Worm (Caenorhabditis elegans) whole organism, L1 larva: ENCODE data around the gene rab-37.
A peak's percentile ranks its signal among the peaks of the same experiment; 100 is the strongest.

Experiments used
- C34B4.2 ChIP-seq: sonication (generic microtip); optimal IDR thresholded peaks from 2 replicates; lab custom pipeline; 2017; ENCODE audit warnings: mild to moderate bottlenecking, missing genetic modification characterization, missing compliant biosample characterization
- aha-1 ChIP-seq: fragments of 150-350 bp; optimal IDR thresholded peaks from 2 replicates; lab custom pipeline; 2014; ENCODE audit warnings: missing biosample characterization, missing genetic modification characterization
- alr-1 ChIP-seq: fragments of 200-800 bp; sonication (Bioruptor generic); optimal IDR thresholded peaks from 2 replicates; lab custom pipeline; 2018; ENCODE audit warnings: borderline replicate concordance, mild to moderate bottlenecking, missing genetic modification characterization, missing compliant biosample characterization
- aly-2 ChIP-seq: fragments of 150-350 bp; optimal IDR thresholded peaks from 2 replicates; lab custom pipeline; 2014; ENCODE audit warnings: missing biosample characterization, missing genetic modification characterization
- blmp-1 ChIP-seq: fragments of 150-350 bp; optimal IDR thresholded peaks from 2 replicates; lab custom pipeline; 2014; ENCODE audit warnings: missing biosample characterization, missing genetic modification characterization
- ceh-8 ChIP-seq: fragments of 200-800 bp; sonication (Bioruptor generic); optimal IDR thresholded peaks from 2 replicates; lab custom pipeline; 2018; ENCODE audit warnings: mild to moderate bottlenecking, missing genetic modification characterization, moderate library complexity, missing compliant biosample characterization
- ceh-90 ChIP-seq: sonication (generic microtip); optimal IDR thresholded peaks from 2 replicates; lab custom pipeline; 2016; ENCODE audit warnings: missing genetic modification characterization, missing compliant biosample characterization
- ces-1 ChIP-seq: fragments of 150-350 bp; optimal IDR thresholded peaks from 2 replicates; lab custom pipeline; 2014; ENCODE audit warnings: missing biosample characterization, missing genetic modification reagents, missing genetic modification characterization
- egl-13 ChIP-seq: sonication (generic microtip); optimal IDR thresholded peaks from 2 replicates; lab custom pipeline; 2016; ENCODE audit warnings: missing genotype, missing genetic modification reagents, missing genetic modification characterization, missing compliant biosample characterization
- egl-27 ChIP-seq, 2 experiments: fragments of 150-350 bp in 1 of 2; sonication (generic microtip); optimal IDR thresholded peaks; 3 replicates each; lab custom pipeline; 2017 to 2018; ENCODE audit warnings: missing biosample characterization in 2 of 2, missing genetic modification characterization in 2 of 2, missing genetic modification reagents in 2 of 2
- elt-2 ChIP-seq: sonication (generic microtip); optimal IDR thresholded peaks from 2 replicates; lab custom pipeline; 2016; ENCODE audit warnings: missing genetic modification characterization, mild to moderate bottlenecking, inconsistent platforms, missing compliant biosample characterization, missing genetic modification reagents
- elt-3 ChIP-seq, 6 experiments: fragments of 150-350 bp in 1 of 6; sonication (generic microtip); optimal IDR thresholded peaks; 2 replicates each; lab custom pipeline; 2017 to 2018; ENCODE audit warnings: missing biosample characterization in 6 of 6, missing genetic modification characterization in 6 of 6, inconsistent platforms in 1 of 6
- fkh-10 ChIP-seq: sonication (generic microtip); optimal IDR thresholded peaks from 2 replicates; lab custom pipeline; 2017; ENCODE audit warnings: missing biosample characterization, missing genetic modification reagents, missing genetic modification characterization
- fos-1 ChIP-seq: fragments of 150-350 bp; optimal IDR thresholded peaks from 2 replicates; lab custom pipeline; 2014; ENCODE audit warnings: missing biosample characterization, missing genetic modification characterization
- irx-1 ChIP-seq: sonication (generic microtip); optimal IDR thresholded peaks from 2 replicates; lab custom pipeline; 2016; ENCODE audit warnings: missing genetic modification characterization, missing compliant biosample characterization
- lin-13 ChIP-seq: fragments of 150-350 bp; optimal IDR thresholded peaks from 2 replicates; lab custom pipeline; 2014; ENCODE audit warnings: missing biosample characterization, missing genetic modification reagents, missing genetic modification characterization
- lin-14 ChIP-seq: fragments of 200-800 bp; sonication (Bioruptor generic); optimal IDR thresholded peaks from 2 replicates; lab custom pipeline; 2018; ENCODE audit warnings: mild to moderate bottlenecking, missing genetic modification characterization, moderate library complexity, missing compliant biosample characterization
- lin-35 ChIP-seq, 2 experiments: fragments of 150-350 bp; optimal IDR thresholded peaks; 2 replicates each; lab custom pipeline; 2014; ENCODE audit warnings: missing biosample characterization in 2 of 2, missing genetic modification characterization in 2 of 2, missing genetic modification reagents in 2 of 2
- lin-39 ChIP-seq: fragments of 150-350 bp; optimal IDR thresholded peaks from 2 replicates; lab custom pipeline; 2014; ENCODE audit warnings: missing biosample characterization, missing genetic modification reagents, missing genetic modification characterization
- lir-3 ChIP-seq: sonication (generic microtip); optimal IDR thresholded peaks from 2 replicates; lab custom pipeline; 2016; ENCODE audit warnings: mild to moderate bottlenecking, missing genetic modification characterization, moderate library complexity, missing compliant biosample characterization; ENCODE audit not compliant: poor library complexity
- lsy-2 ChIP-seq, 2 experiments: fragments of 150-350 bp; optimal IDR thresholded peaks; 2 replicates each; lab custom pipeline; 2014; ENCODE audit warnings: missing biosample characterization in 2 of 2, missing genetic modification characterization in 2 of 2
- mdl-1 ChIP-seq, 2 experiments: fragments of 150-350 bp; optimal IDR thresholded peaks; 2 replicates each; lab custom pipeline; 2014 to 2017; ENCODE audit warnings: missing biosample characterization in 2 of 2, missing genetic modification characterization in 2 of 2, inconsistent platforms in 1 of 2
- mep-1 ChIP-seq: fragments of 150-350 bp; optimal IDR thresholded peaks from 2 replicates; lab custom pipeline; 2014; ENCODE audit warnings: missing biosample characterization, missing genetic modification characterization
- nhr-11 ChIP-seq: fragments of 150-350 bp; optimal IDR thresholded peaks from 2 replicates; lab custom pipeline; 2014; ENCODE audit warnings: missing biosample characterization, missing genetic modification characterization
- nhr-20 ChIP-seq: sonication (generic microtip); optimal IDR thresholded peaks from 2 replicates; lab custom pipeline; 2016; ENCODE audit warnings: mild to moderate bottlenecking, missing genetic modification characterization, missing compliant biosample characterization
- nhr-47 ChIP-seq: sonication (generic microtip); optimal IDR thresholded peaks from 2 replicates; lab custom pipeline; 2016; ENCODE audit warnings: mild to moderate bottlenecking, missing genetic modification characterization, moderate library complexity, missing compliant biosample characterization
- nhr-71 ChIP-seq: sonication (generic microtip); optimal IDR thresholded peaks from 2 replicates; lab custom pipeline; 2016; ENCODE audit warnings: mild to moderate bottlenecking, missing genetic modification characterization, moderate library complexity, missing compliant biosample characterization
- nhr-85 ChIP-seq: sonication (generic microtip); peaks from one replicate; lab custom pipeline; 2016; ENCODE audit warnings: missing genetic modification characterization, inconsistent platforms, missing compliant biosample characterization
- nhr-90 ChIP-seq: sonication (generic microtip); optimal IDR thresholded peaks from 2 replicates; lab custom pipeline; 2016; ENCODE audit warnings: mild to moderate bottlenecking, missing genetic modification characterization, missing compliant biosample characterization; ENCODE audit not compliant: poor library complexity
- pag-3 ChIP-seq: sonication (generic microtip); optimal IDR thresholded peaks from 2 replicates; lab custom pipeline; 2017; ENCODE audit warnings: missing genetic modification characterization, mild to moderate bottlenecking, missing compliant biosample characterization, antibody characterized with exemption, borderline replicate concordance; ENCODE audit not compliant: insufficient read depth
- pqm-1 ChIP-seq: sonication (generic microtip); optimal IDR thresholded peaks from 3 replicates; lab custom pipeline; 2017; ENCODE audit warnings: missing biosample characterization, missing genetic modification characterization
- rnt-1 ChIP-seq: sonication (generic microtip); optimal IDR thresholded peaks from 2 replicates; lab custom pipeline; 2016; ENCODE audit warnings: mild to moderate bottlenecking, missing genetic modification characterization, moderate library complexity, missing compliant biosample characterization
- skn-1 ChIP-seq: fragments of 150-350 bp; optimal IDR thresholded peaks from 2 replicates; lab custom pipeline; 2014; ENCODE audit warnings: missing biosample characterization, missing genetic modification characterization
- snu-23 ChIP-seq: sonication (generic microtip); optimal IDR thresholded peaks from 2 replicates; lab custom pipeline; 2016; ENCODE audit warnings: missing genetic modification characterization, missing compliant biosample characterization
- sox-4 ChIP-seq: sonication (generic microtip); optimal IDR thresholded peaks from 2 replicates; lab custom pipeline; 2016; ENCODE audit warnings: missing genetic modification characterization, missing compliant biosample characterization
- sptf-1 ChIP-seq: fragments of 150-350 bp; optimal IDR thresholded peaks from 2 replicates; lab custom pipeline; 2014; ENCODE audit warnings: missing biosample characterization, missing genetic modification characterization
- unc-130 ChIP-seq: fragments of 150-350 bp; optimal IDR thresholded peaks from 2 replicates; lab custom pipeline; 2017; ENCODE audit warnings: missing biosample characterization, missing genetic modification characterization, inconsistent platforms
- vab-15 ChIP-seq: sonication (generic microtip); optimal IDR thresholded peaks from 2 replicates; lab custom pipeline; 2017; ENCODE audit warnings: missing genotype, mild to moderate bottlenecking, missing genetic modification characterization, missing compliant biosample characterization
- xbp-1 ChIP-seq: sonication (generic microtip); optimal IDR thresholded peaks from 2 replicates; lab custom pipeline; 2016; ENCODE audit warnings: missing genetic modification characterization, missing compliant biosample characterization
- zag-1 ChIP-seq: fragments of 150-350 bp; optimal IDR thresholded peaks from 2 replicates; lab custom pipeline; 2014; ENCODE audit warnings: missing biosample characterization, missing genetic modification characterization
- ztf-4 ChIP-seq: fragments of 150-350 bp; optimal IDR thresholded peaks from 2 replicates; lab custom pipeline; 2014; ENCODE audit warnings: missing biosample characterization, missing genetic modification characterization

The rab-37 gene

DNA sequence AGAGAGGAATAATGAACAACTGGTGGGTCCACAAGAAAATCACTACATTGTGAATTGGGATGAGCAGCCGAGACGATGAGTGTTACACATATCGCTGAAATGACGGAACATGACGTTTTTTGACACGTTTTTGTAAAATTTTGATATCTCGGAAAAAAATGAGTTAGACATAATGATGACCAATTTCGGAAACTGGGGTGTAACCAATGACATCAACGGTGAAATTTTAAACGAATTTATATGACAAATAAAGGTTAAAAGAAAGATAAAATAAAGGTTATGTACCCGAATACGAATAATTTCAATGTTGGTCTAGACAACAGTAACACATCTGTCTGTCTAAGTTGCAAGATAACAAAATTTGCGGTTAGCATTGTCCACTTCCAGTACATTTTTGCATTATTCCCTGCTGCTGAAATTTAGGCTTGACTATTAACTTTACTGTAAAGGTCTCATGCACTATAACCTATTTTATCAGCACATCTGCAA is 43.7 kb upstream of the rab-37 start, which contains the start of the genes twk-28 and ets-9:
twk-28 (minus strand) TSS at position 51 of the 489 bp plus-strand sequence.
ets-9 (plus strand) TSS at position 410 of the 489 bp plus-strand sequence.
- TF ChIP-seq alr-1 (tag; lab: Kevin White, UChicago) (no peak), fkh-10 (GFP tag; lab: Kevin White, UChicago) (no peak), lin-13 (GFP tag; lab: Kevin White, UChicago) (no peak), rnt-1 (tag; lab: Kevin White, UChicago) (peak; percentile 30), vab-15 (tag; lab: Kevin White, UChicago) (no peak)

DNA sequence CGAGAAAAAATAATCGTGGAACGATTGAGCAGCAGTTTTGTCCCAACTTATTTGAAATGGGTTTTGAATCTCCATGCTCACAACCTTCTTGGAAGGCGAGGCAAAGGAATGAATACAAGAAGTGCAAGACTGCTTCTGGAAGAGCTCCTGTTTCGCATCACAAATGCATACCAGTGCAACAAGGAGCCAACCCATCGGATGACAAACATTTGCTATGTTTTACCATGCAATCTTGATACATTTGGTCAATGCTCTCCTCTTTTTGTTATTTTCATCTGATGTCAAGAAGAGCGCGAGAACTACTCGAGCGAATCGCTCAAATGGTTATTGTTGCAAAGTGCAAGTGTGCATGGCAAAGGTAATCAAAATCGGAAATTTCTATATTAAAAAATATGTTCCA is 38.5 kb upstream of the rab-37 start, which contains the start of gene mec-18:
mec-18 (minus strand) TSS at position 101 of the 400 bp plus-strand sequence.
- TF ChIP-seq fkh-10 (GFP tag; lab: Kevin White, UChicago) = no peak
- TF ChIP-seq unc-130 = no peak
- no peak for TF ChIP-seq nhr-47
- TF ChIP-seq ztf-4 (tag; lab: Kevin White, UChicago) = no peak
- no peak for TF ChIP-seq egl-13
- TF ChIP-seq skn-1 = no peak
- TF ChIP-seq pag-3 = no peak
- TF ChIP-seq lir-3 = no peak
- TF ChIP-seq nhr-90 (tag; lab: Kevin White, UChicago) = no peak

DNA sequence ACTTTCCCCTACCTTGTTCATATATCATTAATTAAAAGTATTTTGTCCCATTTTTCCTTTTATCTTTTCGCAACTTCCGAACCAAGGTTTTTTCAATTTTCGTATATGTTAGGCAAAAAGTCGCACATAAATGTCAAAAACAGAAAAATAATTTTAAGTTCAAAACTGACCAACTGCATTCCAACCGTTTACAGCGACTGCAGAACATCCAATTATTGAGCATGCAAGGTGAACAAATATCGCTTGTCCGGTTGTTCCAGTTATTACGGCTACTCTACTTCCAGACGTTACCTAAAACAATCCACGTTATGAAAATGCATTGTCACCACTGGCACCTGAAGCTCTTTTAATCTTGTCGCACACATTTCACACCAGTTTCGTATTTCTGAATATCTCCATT is 38.0 kb upstream of the rab-37 start, which contains the start of gene C52B9.10:
C52B9.10 (plus strand) TSS at position 301 of the 400 bp plus-strand sequence.
- TF ChIP-seq mep-1 (tag; lab: Kevin White, UChicago) (no peak), ceh-90 (no peak), zag-1 (tag; lab: Kevin White, UChicago) (no peak), sox-4 (tag; lab: Kevin White, UChicago) (no peak), mdl-1 (tag; optimal IDR thresholded peaks at IDR 0.05; lab: Kevin White, UChicago) (no peak), egl-27 (tag; optimal IDR thresholded peaks at IDR 0.05; lab: Kevin White, UChicago) (no peak), sptf-1 (no peak), alr-1 (tag; lab: Kevin White, UChicago) (no peak), skn-1 (no peak), fos-1 (no peak)

DNA sequence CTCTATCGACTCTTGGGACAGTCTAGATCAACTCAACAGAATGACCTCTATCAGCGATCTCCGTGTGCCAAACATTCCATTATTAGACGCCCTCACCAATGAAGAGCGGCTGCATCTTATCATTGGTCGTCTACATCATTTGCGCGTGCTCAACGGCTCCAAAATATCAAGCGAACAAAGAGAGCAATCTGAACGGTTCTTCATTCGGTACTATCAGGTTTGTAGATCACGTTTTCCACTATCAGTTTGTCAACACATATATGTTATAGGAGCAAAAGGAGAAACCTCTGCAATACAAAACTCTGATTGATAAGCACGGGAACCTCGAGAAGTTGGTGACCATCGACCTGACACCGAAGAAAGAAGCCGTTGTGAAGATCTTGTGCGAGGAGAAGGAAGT is 32.7 kb upstream of the rab-37 start:
- no peak for TF ChIP-seq nhr-47
- no peak for TF ChIP-seq lin-14
- no peak for TF ChIP-seq nhr-11
- no peak for TF ChIP-seq unc-130
- no peak for TF ChIP-seq pqm-1
- peak; percentile 43 for TF ChIP-seq elt-2 (tag; lab: Kevin White, UChicago)
- TF ChIP-seq irx-1 (tag; lab: Kevin White, UChicago) = no peak
- TF ChIP-seq ceh-8 (GFP tag; lab: Kevin White, UChicago) = no peak
- TF ChIP-seq, all 84 proteins: peak for 1

DNA sequence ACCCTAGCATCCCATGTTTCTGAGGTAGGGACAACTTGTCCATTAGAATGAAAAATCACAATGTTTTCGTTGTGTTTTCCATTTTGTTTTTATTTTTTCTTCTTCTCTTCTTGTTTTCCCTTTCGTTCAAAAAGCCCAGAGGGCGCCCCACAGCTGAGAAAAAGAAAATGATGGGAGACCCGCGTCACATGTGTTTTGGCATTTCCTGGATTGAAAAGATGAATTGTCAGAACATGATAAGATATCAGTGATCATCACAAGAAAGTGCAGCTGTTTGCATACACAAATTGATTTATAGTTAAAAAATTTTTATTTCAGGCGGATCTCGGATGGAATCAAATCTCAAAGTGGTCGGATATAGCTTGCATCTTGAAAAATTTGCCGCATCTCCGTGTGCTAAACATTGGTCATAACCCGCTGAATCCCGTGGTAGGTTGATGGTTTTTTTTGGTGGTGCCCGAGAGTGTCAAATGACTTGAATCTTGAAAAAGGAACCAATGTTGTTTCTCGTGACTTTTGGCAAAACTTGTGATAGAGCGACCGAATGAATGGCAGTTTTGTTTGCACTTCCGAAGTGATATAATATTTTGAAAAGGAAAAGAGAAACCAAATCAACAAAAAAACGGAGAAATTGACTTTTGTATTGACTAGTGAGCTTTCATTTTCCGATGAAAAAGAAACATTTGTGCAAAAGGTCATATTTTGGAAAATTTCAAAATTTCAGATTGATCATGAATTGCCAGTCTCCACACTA is 30.7 kb upstream of the rab-37 start:
- TF ChIP-seq elt-3 (tag; optimal IDR thresholded peaks at IDR 0.05; lab: Kevin White, UChicago) (no peak), xbp-1 (tag; lab: Kevin White, UChicago) (peak; percentile 2), C34B4.2 (tag; lab: Kevin White, UChicago) (no peak), lsy-2 (tag; optimal IDR thresholded peaks at IDR 0.05; lab: Kevin White, UChicago) (peak in 1 of 2 experiments; percentile 9), nhr-71 (tag; lab: Kevin White, UChicago) (peak; percentile 71), aly-2 (tag; lab: Kevin White, UChicago) (no peak), mep-1 (tag; lab: Kevin White, UChicago) (peak; percentile 3), lin-39 (tag; lab: Kevin White, UChicago) (peak; percentile 35), snu-23 (GFP tag; lab: Kevin White, UChicago) (peak; percentile 16), blmp-1 (peak; percentile 89), aha-1 (tag; lab: Kevin White, UChicago) (no peak), nhr-47 (no peak), nhr-85 (tag; lab: Kevin White, UChicago) (peak; percentile 38), rnt-1 (tag; lab: Kevin White, UChicago) (peak; percentile 45), ces-1 (no peak), mdl-1 (tag; optimal IDR thresholded peaks at IDR 0.05; lab: Kevin White, UChicago) (peak in 1 of 2 experiments; percentile 38), nhr-20 (tag; lab: Kevin White, UChicago) (peak; percentile 46), lin-35 (GFP tag; optimal IDR thresholded peaks at IDR 0.05; lab: Kevin White, UChicago) (peak in 1 of 2 experiments; percentile 64), elt-2 (tag; lab: Kevin White, UChicago) (peak; percentile 26), lin-14 (peak; percentile 53)
